Worm (Caenorhabditis elegans) whole organism, L4 larva: ENCODE results near the gene Y39E4A.1.

Experiments used
- D1046.2 ChIP-seq: fragments of 200-800 bp; sonication (Bioruptor generic); IDR thresholded peaks from 2 replicates; pipeline ENCODE4 v1.3.6; 2022; ENCODE audit warnings: missing genetic modification characterization, missing compliant biosample characterization
- T26A8.4 ChIP-seq: fragments of 200-800 bp; sonication (Bioruptor generic); IDR thresholded peaks from 2 replicates; pipeline ENCODE4 v1.3.6; 2022; ENCODE audit warnings: missing genetic modification characterization, missing compliant biosample characterization
- Y105C5A.15 ChIP-seq: fragments of 200-800 bp; sonication (Bioruptor generic); IDR thresholded peaks from 2 replicates; pipeline ENCODE4 v1.3.6; 2022; ENCODE audit warnings: missing genetic modification characterization, missing compliant biosample characterization
- Y48G9A.11 ChIP-seq: fragments of 200-800 bp; sonication (Bioruptor generic); IDR thresholded peaks from 2 replicates; pipeline ENCODE4 v1.3.6; 2022; ENCODE audit warnings: missing genetic modification reagents, missing genetic modification characterization, missing compliant biosample characterization
- Y5F2A.4 ChIP-seq: fragments of 200-800 bp; sonication (Bioruptor generic); optimal IDR thresholded peaks from 2 replicates; lab custom pipeline; 2018; ENCODE audit warnings: mild to moderate bottlenecking, missing genetic modification characterization, missing compliant biosample characterization
- ZK337.2 ChIP-seq: fragments of 200-800 bp; sonication (Bioruptor generic); IDR thresholded peaks from 2 replicates; pipeline ENCODE4 v1.3.6; 2022; ENCODE audit warnings: missing genetic modification reagents, missing genetic modification characterization, missing compliant biosample characterization
- ZK546.5 ChIP-seq, 2 experiments: sonication (generic microtip); optimal IDR thresholded peaks; 2 replicates each; lab custom pipeline; 2017; ENCODE audit warnings: missing biosample characterization in 2 of 2, missing genetic modification characterization in 2 of 2
- aly-2 ChIP-seq: sonication (generic microtip); optimal IDR thresholded peaks from 2 replicates; lab custom pipeline; 2018; ENCODE audit warnings: missing biosample characterization, missing genetic modification characterization
- ama-1 ChIP-seq: fragments of 150-350 bp; optimal IDR thresholded peaks from 2 replicates; lab custom pipeline; 2014; ENCODE audit warnings: inconsistent platforms, mixed read lengths
- attf-4 ChIP-seq: sonication (generic microtip); optimal IDR thresholded peaks from 3 replicates; lab custom pipeline; 2017; ENCODE audit warnings: missing biosample characterization, missing genetic modification characterization
- ceh-28 ChIP-seq: fragments of 150-350 bp; optimal IDR thresholded peaks from 2 replicates; lab custom pipeline; 2014; ENCODE audit warnings: missing biosample characterization, missing genetic modification reagents, missing genetic modification characterization
- ceh-32 ChIP-seq: sonication (generic microtip); optimal IDR thresholded peaks from 2 replicates; lab custom pipeline; 2016; ENCODE audit warnings: mild to moderate bottlenecking, missing genetic modification characterization, missing compliant biosample characterization; ENCODE audit not compliant: poor library complexity
- cey-2 ChIP-seq: sonication (generic microtip); optimal IDR thresholded peaks from 3 replicates; lab custom pipeline; 2017; ENCODE audit warnings: missing genetic modification characterization, mild to moderate bottlenecking, missing compliant biosample characterization, antibody characterized with exemption, borderline replicate concordance; ENCODE audit not compliant: insufficient read depth
- daf-19 ChIP-seq: fragments of 200-800 bp; sonication (Bioruptor generic); conservative IDR thresholded peaks from 2 replicates; pipeline ENCODE4 v1.3.6; 2022; ENCODE audit warnings: missing genetic modification characterization, missing compliant biosample characterization
- dve-1 ChIP-seq: sonication (generic microtip); optimal IDR thresholded peaks from 2 replicates; lab custom pipeline; 2017; ENCODE audit warnings: antibody characterized with exemption, mild to moderate bottlenecking, missing genetic modification characterization, missing compliant biosample characterization; ENCODE audit not compliant: insufficient read depth
- fkh-10 ChIP-seq: fragments of 150-350 bp; optimal IDR thresholded peaks from 2 replicates; lab custom pipeline; 2014; ENCODE audit warnings: missing biosample characterization, missing genetic modification reagents, missing genetic modification characterization
- fos-1 ChIP-seq: fragments of 150-350 bp; optimal IDR thresholded peaks from 2 replicates; lab custom pipeline; 2014; ENCODE audit warnings: missing biosample characterization, missing genetic modification characterization
- hlh-30 ChIP-seq: sonication (generic microtip); optimal IDR thresholded peaks from 2 replicates; lab custom pipeline; 2017; ENCODE audit warnings: antibody characterized with exemption, mild to moderate bottlenecking, missing genetic modification characterization, missing compliant biosample characterization; ENCODE audit not compliant: insufficient read depth
- hmg-1.1 ChIP-seq: fragments of 200-800 bp; sonication (Bioruptor generic); IDR thresholded peaks from 2 replicates; pipeline ENCODE4 v1.3.6; 2022; ENCODE audit warnings: missing genetic modification reagents, missing genetic modification characterization, missing compliant biosample characterization
- jun-1 ChIP-seq: fragments of 150-350 bp; optimal IDR thresholded peaks from 2 replicates; lab custom pipeline; 2014; ENCODE audit warnings: missing biosample characterization, missing genetic modification reagents, missing genetic modification characterization
- lin-13 ChIP-seq: fragments of 150-350 bp; optimal IDR thresholded peaks from 2 replicates; lab custom pipeline; 2014; ENCODE audit warnings: missing biosample characterization, missing genetic modification reagents, missing genetic modification characterization
- lin-38 ChIP-seq: fragments of 200-800 bp; sonication (Bioruptor generic); IDR thresholded peaks from 2 replicates; pipeline ENCODE4 v1.3.6; 2022; ENCODE audit warnings: missing genetic modification reagents, missing genetic modification characterization, missing compliant biosample characterization
- lsy-2 ChIP-seq, 2 experiments: fragments of 150-350 bp in 1 of 2; sonication (generic microtip) in 1 of 2; optimal IDR thresholded peaks; 2 replicates each; lab custom pipeline; 2014 to 2017; ENCODE audit warnings: missing biosample characterization in 2 of 2, missing genetic modification characterization in 2 of 2
- madf-5 ChIP-seq, 2 experiments: fragments of 200-800 bp; sonication (Bioruptor generic); IDR thresholded peaks; 2 replicates each; pipeline ENCODE4 v1.3.6; 2022; ENCODE audit warnings: missing compliant biosample characterization in 2 of 2, missing genetic modification characterization in 2 of 2
- madf-9 ChIP-seq: fragments of 200-800 bp; sonication (Bioruptor generic); conservative IDR thresholded peaks from 2 replicates; pipeline ENCODE4 v1.3.6; 2022; ENCODE audit warnings: missing genetic modification reagents, missing genetic modification characterization, missing compliant biosample characterization
- mdt-29 ChIP-seq: fragments of 200-800 bp; sonication (Bioruptor generic); IDR thresholded peaks from 2 replicates; pipeline ENCODE4 v1.3.6; 2022; ENCODE audit warnings: missing genetic modification reagents, missing genetic modification characterization, missing compliant biosample characterization
- nhr-102 ChIP-seq: sonication (generic microtip); optimal IDR thresholded peaks from 2 replicates; lab custom pipeline; 2016; ENCODE audit warnings: mild to moderate bottlenecking, missing genetic modification characterization, moderate library complexity, missing compliant biosample characterization
- nhr-25 ChIP-seq: sonication (generic microtip); optimal IDR thresholded peaks from 2 replicates; lab custom pipeline; 2017; ENCODE audit warnings: missing genetic modification characterization, mild to moderate bottlenecking, missing compliant biosample characterization, antibody characterized with exemption, moderate library complexity, borderline replicate concordance; ENCODE audit not compliant: insufficient read depth
- nhr-28 ChIP-seq: fragments of 150-350 bp; optimal IDR thresholded peaks from 2 replicates; lab custom pipeline; 2014; ENCODE audit warnings: missing biosample characterization, missing genetic modification characterization
- pha-4 ChIP-seq, 2 experiments: fragments of 150-350 bp in 1 of 2; fragments of 200-800 bp in 1 of 2; sonication (Bioruptor generic) in 1 of 2; IDR thresholded peaks in 1 of 2; optimal IDR thresholded peaks in 1 of 2; 2 replicates each; pipeline versions ENCODE4 v1.3.6 to Lab custom; 2014 to 2022; ENCODE audit warnings: missing genetic modification characterization in 2 of 2, missing genetic modification reagents in 2 of 2, missing biosample characterization in 1 of 2, missing compliant biosample characterization in 1 of 2
- pqm-1 ChIP-seq: sonication (generic microtip); optimal IDR thresholded peaks from 2 replicates; lab custom pipeline; 2017; ENCODE audit warnings: missing biosample characterization, missing genetic modification characterization
- snpc-4 ChIP-seq: fragments of 150-350 bp; optimal IDR thresholded peaks from 2 replicates; lab custom pipeline; 2014; ENCODE audit warnings: missing biosample characterization, missing genetic modification characterization
- spr-1 ChIP-seq: sonication (generic microtip); optimal IDR thresholded peaks from 2 replicates; lab custom pipeline; 2016; ENCODE audit warnings: mild to moderate bottlenecking, missing genetic modification characterization, missing compliant biosample characterization
- tag-97 ChIP-seq: fragments of 200-800 bp; sonication (Bioruptor generic); IDR thresholded peaks from 2 replicates; pipeline ENCODE4 v1.3.6; 2022; ENCODE audit warnings: missing genetic modification characterization, missing compliant biosample characterization
- unc-130 ChIP-seq: sonication (generic microtip); optimal IDR thresholded peaks from 2 replicates; lab custom pipeline; 2016; ENCODE audit warnings: missing genetic modification reagents, missing genetic modification characterization, missing compliant biosample characterization
- zfp-2 ChIP-seq: sonication (generic microtip); optimal IDR thresholded peaks from 2 replicates; lab custom pipeline; 2016; ENCODE audit warnings: mild to moderate bottlenecking, missing genetic modification characterization, missing compliant biosample characterization

Gene Y39E4A.1

DNA sequence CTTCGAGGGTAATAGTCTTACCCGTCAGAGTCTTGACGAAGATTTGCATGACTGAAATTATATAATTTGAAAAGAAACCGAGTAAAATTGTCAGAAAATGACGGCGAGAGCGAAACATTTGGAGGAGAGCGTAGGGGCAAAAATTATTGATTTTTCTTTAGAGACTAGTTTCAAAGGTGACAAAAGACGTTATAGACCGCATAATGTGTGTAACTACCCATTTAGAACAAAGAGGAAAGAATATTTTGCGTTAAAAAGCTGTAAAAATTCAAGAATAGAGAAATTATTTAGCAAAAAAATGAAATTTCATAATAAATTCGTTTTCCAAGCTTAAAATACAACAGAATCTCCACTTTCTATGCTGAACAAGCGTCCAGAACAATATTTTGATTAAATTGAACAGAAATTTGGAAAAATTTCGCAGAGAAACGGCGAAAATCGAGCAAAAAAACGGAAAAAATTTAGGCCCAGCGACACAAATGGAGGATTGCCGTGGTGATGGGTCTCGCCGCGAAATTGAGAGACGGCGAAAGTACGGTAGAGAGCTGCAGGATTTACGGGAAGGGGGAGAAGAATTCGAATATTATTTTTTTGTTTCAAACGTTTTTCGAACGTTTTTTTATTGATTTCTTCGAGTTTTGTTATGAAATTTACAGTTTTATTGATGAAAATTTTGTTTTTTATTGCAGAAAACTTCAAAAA, 27.4 kb downstream of the Y39E4A.1 start, which contains the start of the genes ubq-2 and frg-1 (continued):
- TF ChIP-seq hlh-30 (peak; percentile 74), Y105C5A.15 (no peak), daf-19 (GFP tag; lab: Robert Waterston, UW) (no peak), pha-4 (GFP tag; IDR thresholded peaks at IDR 0.05; lab: Robert Waterston, UW) (peak; percentile 64; the same call in 1 of the 2 replicates), pha-4 (tag; optimal IDR thresholded peaks at IDR 0.05; lab: Kevin White, UChicago) (no peak)

- no peak for TF ChIP-seq madf-5 (GFP tag; IDR thresholded peaks at IDR 0.05; lab: Robert Waterston, UW)
- TF ChIP-seq D1046.2 (GFP tag; lab: Robert Waterston, UW): no peak
- no peak for TF ChIP-seq nhr-25
- TF ChIP-seq ZK546.5 (tag; optimal IDR thresholded peaks at IDR 0.05; lab: Kevin White, UChicago): no peak
- TF ChIP-seq nhr-28 (tag; lab: Kevin White, UChicago): no peak
- TF ChIP-seq Y105C5A.15: no peak
- no peak for TF ChIP-seq fkh-10 (GFP tag; lab: Kevin White, UChicago)
- no peak for TF ChIP-seq ceh-28 (tag; lab: Kevin White, UChicago)
- no peak for TF ChIP-seq lin-38 (GFP tag; lab: Robert Waterston, UW)
- no peak for TF ChIP-seq dve-1 (tag; lab: Kevin White, UChicago)
- no peak for TF ChIP-seq T26A8.4
- no peak for TF ChIP-seq Y48G9A.11
- no peak for TF ChIP-seq cey-2 (tag; lab: Kevin White, UChicago)
- no peak for TF ChIP-seq nhr-102 (tag; lab: Kevin White, UChicago)
- no peak for TF ChIP-seq lsy-2 (tag; optimal IDR thresholded peaks at IDR 0.05; lab: Kevin White, UChicago)
Observed at ce11 chrIII:12980770-12981169, 29.6 kb downstream of the Y39E4A.1 start, which contains the start of gene ZK1010.4. ZK1010.4 (plus strand) TSS chrIII:12981070.

- TF ChIP-seq madf-9 (GFP tag; lab: Robert Waterston, UW) (no peak), unc-130 (GFP tag; lab: Kevin White, UChicago) (no peak), jun-1 (tag; lab: Kevin White, UChicago) (no peak), ZK337.2 (GFP tag; lab: Robert Waterston, UW) (no peak), lin-13 (GFP tag; lab: Kevin White, UChicago) (no peak), Y48G9A.11 (no peak), Y5F2A.4 (GFP tag; lab: Kevin White, UChicago) (no peak), spr-1 (tag; lab: Kevin White, UChicago) (no peak), zfp-2 (no peak), tag-97 (no peak), ZK546.5 (tag; optimal IDR thresholded peaks at IDR 0.05; lab: Kevin White, UChicago) (no peak), mdt-29 (GFP tag; lab: Robert Waterston, UW) (no peak), pqm-1 (no peak), hmg-1.1 (GFP tag; lab: Robert Waterston, UW) (no peak), ama-1 (lab: Kevin White, UChicago) (no peak), attf-4 (tag; lab: Kevin White, UChicago) (no peak), snpc-4 (tag; lab: Kevin White, UChicago) (no peak), fos-1 (no peak), aly-2 (no peak), ceh-32 (no peak)
Observed at ce11 chrIII:12987418-12987817, 36.2 kb downstream of the Y39E4A.1 start, which contains the start of gene ZK1010.5. ZK1010.5 (minus strand) TSS chrIII:12987518.
